Fruit fly (Drosophila melanogaster) whole organism, prepupa: Measurements from ENCODE around the gene CG14655.

Experiments used
- CG10631 ChIP-seq: fragments of 200-800 bp; sonication (Bioruptor generic); optimal IDR thresholded peaks from 2 replicates; lab custom pipeline; 2016; ENCODE audit warnings: missing biosample characterization, missing genetic modification characterization
- CG11294 ChIP-seq: fragments of 200-800 bp; sonication (Bioruptor generic); IDR thresholded peaks from 2 replicates; pipeline ENCODE4 v1.3.6; 2022; ENCODE audit warnings: missing biosample characterization, missing genetic modification characterization
- CG11902 ChIP-seq: fragments of 200-800 bp; sonication (Bioruptor generic); optimal IDR thresholded peaks from 3 replicates; lab custom pipeline; 2016; ENCODE audit warnings: missing biosample characterization, missing genetic modification characterization
- CG15336 ChIP-seq: fragments of 200-800 bp; sonication (Bioruptor generic); IDR thresholded peaks from 2 replicates; pipeline ENCODE4 v1.3.6; 2022; ENCODE audit warnings: missing biosample characterization, missing genetic modification characterization
- CG1621 ChIP-seq: fragments of 200-800 bp; sonication (Bioruptor generic); optimal IDR thresholded peaks from 3 replicates; lab custom pipeline; 2018; ENCODE audit warnings: missing biosample characterization, mild to moderate bottlenecking, missing genetic modification characterization
- CG16779 ChIP-seq: fragments of 200-800 bp; sonication (Bioruptor generic); optimal IDR thresholded peaks from 3 replicates; lab custom pipeline; 2017; ENCODE audit warnings: missing biosample characterization, mild to moderate bottlenecking, missing genetic modification characterization
- CG4318 ChIP-seq: fragments of 200-800 bp; sonication (Bioruptor generic); optimal IDR thresholded peaks from 3 replicates; lab custom pipeline; 2017; ENCODE audit warnings: missing biosample characterization, mild to moderate bottlenecking, missing genetic modification characterization
- CG6163 ChIP-seq: fragments of 200-800 bp; sonication (Bioruptor generic); IDR thresholded peaks from 3 replicates; pipeline ENCODE4 v1.3.6; 2022; ENCODE audit warnings: missing biosample characterization, missing genetic modification characterization
- CG6792 ChIP-seq: fragments of 200-800 bp; sonication (Bioruptor generic); optimal IDR thresholded peaks from 3 replicates; lab custom pipeline; 2016; ENCODE audit warnings: missing biosample characterization, missing genetic modification characterization
- CG6808 ChIP-seq: fragments of 200-800 bp; sonication (Bioruptor generic); optimal IDR thresholded peaks from 3 replicates; lab custom pipeline; 2017; ENCODE audit warnings: missing biosample characterization, missing genetic modification characterization, mild to moderate bottlenecking, moderate library complexity, missing genetic modification reagents
- CG6854 ChIP-seq: fragments of 200-800 bp; sonication (Bioruptor generic); optimal IDR thresholded peaks from 2 replicates; lab custom pipeline; 2017; ENCODE audit warnings: missing biosample characterization, mild to moderate bottlenecking, missing genetic modification characterization
- CG7368 ChIP-seq: fragments of 200-800 bp; sonication (Bioruptor generic); optimal IDR thresholded peaks from 3 replicates; lab custom pipeline; 2016; ENCODE audit warnings: missing biosample characterization, missing genetic modification characterization
- CG8119 ChIP-seq: fragments of 200-800 bp; sonication (Bioruptor generic); IDR thresholded peaks from 3 replicates; pipeline ENCODE4 v1.3.6; 2022; ENCODE audit warnings: missing biosample characterization, missing genetic modification characterization
- CG8319 ChIP-seq: fragments of 200-800 bp; sonication (Bioruptor generic); optimal IDR thresholded peaks from 3 replicates; lab custom pipeline; 2016; ENCODE audit warnings: missing biosample characterization, missing genetic modification characterization
- CG8632 ChIP-seq: fragments of 200-800 bp; sonication (Bioruptor generic); optimal IDR thresholded peaks from 3 replicates; lab custom pipeline; 2016; ENCODE audit warnings: missing biosample characterization, missing genetic modification characterization
- Eip75B ChIP-seq: fragments of 200-800 bp; sonication (Bioruptor generic); optimal IDR thresholded peaks from 3 replicates; lab custom pipeline; 2016; ENCODE audit warnings: missing biosample characterization, missing genetic modification characterization
- Ets21C ChIP-seq: fragments of 200-800 bp; sonication (Bioruptor generic); optimal IDR thresholded peaks from 3 replicates; lab custom pipeline; 2016; ENCODE audit warnings: missing biosample characterization, missing genetic modification characterization
- Gug ChIP-seq: fragments of 200-800 bp; sonication (Bioruptor generic); IDR thresholded peaks from 2 replicates; pipeline ENCODE4 v1.3.6; 2022; ENCODE audit warnings: missing biosample characterization, missing genetic modification characterization
- Hr38 ChIP-seq: sonication (Bioruptor generic); optimal IDR thresholded peaks from 2 replicates; lab custom pipeline; 2016; ENCODE audit warnings: missing biosample characterization, missing genetic modification characterization
- Hr4 ChIP-seq: fragments of 200-800 bp; sonication (Bioruptor generic); optimal IDR thresholded peaks from 3 replicates; lab custom pipeline; 2016; ENCODE audit warnings: missing biosample characterization, missing genetic modification characterization
- Met ChIP-seq: fragments of 200-800 bp; sonication (Bioruptor generic); optimal IDR thresholded peaks from 3 replicates; lab custom pipeline; 2016; ENCODE audit warnings: missing biosample characterization, missing genetic modification characterization
- OdsH ChIP-seq: fragments of 200-800 bp; sonication (Bioruptor generic); optimal IDR thresholded peaks from 3 replicates; lab custom pipeline; 2016; ENCODE audit warnings: missing biosample characterization, missing genetic modification characterization
- Smox ChIP-seq: fragments of 200-800 bp; sonication (Bioruptor generic); optimal IDR thresholded peaks from 3 replicates; lab custom pipeline; 2016; ENCODE audit warnings: missing biosample characterization, missing genetic modification characterization
- Sox14 ChIP-seq: fragments of 200-800 bp; sonication (Bioruptor generic); optimal IDR thresholded peaks from 3 replicates; lab custom pipeline; 2016; ENCODE audit warnings: missing biosample characterization, missing genetic modification characterization
- Sox15 ChIP-seq: fragments of 200-800 bp; sonication (Bioruptor generic); optimal IDR thresholded peaks from 3 replicates; lab custom pipeline; 2016; ENCODE audit warnings: missing biosample characterization, missing genetic modification characterization
- achi ChIP-seq: fragments of 200-800 bp; sonication (Bioruptor generic); optimal IDR thresholded peaks from 3 replicates; lab custom pipeline; 2016; ENCODE audit warnings: missing biosample characterization, missing genetic modification characterization
- acj6 ChIP-seq: fragments of 200-800 bp; sonication (Bioruptor generic); optimal IDR thresholded peaks from 3 replicates; lab custom pipeline; 2016; ENCODE audit warnings: missing biosample characterization, missing genetic modification characterization
- dac ChIP-seq: fragments of 200-800 bp; sonication (Bioruptor generic); optimal IDR thresholded peaks from 2 replicates; lab custom pipeline; 2017; ENCODE audit warnings: missing biosample characterization, mild to moderate bottlenecking, missing genetic modification characterization
- esn ChIP-seq: fragments of 200-800 bp; sonication (Bioruptor generic); optimal IDR thresholded peaks from 2 replicates; lab custom pipeline; 2016; ENCODE audit warnings: missing biosample characterization, mild to moderate bottlenecking, missing genetic modification characterization, moderate library complexity
- fd59A ChIP-seq: fragments of 200-800 bp; sonication (Bioruptor generic); optimal IDR thresholded peaks from 2 replicates; lab custom pipeline; 2017; ENCODE audit warnings: missing biosample characterization, mild to moderate bottlenecking, missing genetic modification characterization, missing genetic modification reagents
- fkh ChIP-seq: fragments of 200-800 bp; sonication (Bioruptor generic); optimal IDR thresholded peaks from 3 replicates; lab custom pipeline; 2017; ENCODE audit warnings: missing biosample characterization, mild to moderate bottlenecking, missing genetic modification characterization, moderate library complexity
- salr ChIP-seq, 2 experiments: fragments of 200-800 bp; sonication (Bioruptor generic); optimal IDR thresholded peaks; 3 replicates each; lab custom pipeline; 2016 to 2018; ENCODE audit warnings: missing biosample characterization in 2 of 2, missing genetic modification characterization in 2 of 2, mild to moderate bottlenecking in 1 of 2
- ss ChIP-seq, 2 experiments: fragments of 200-800 bp; sonication (Bioruptor generic); optimal IDR thresholded peaks; 2 replicates in 1 of 2; 3 replicates in 1 of 2; lab custom pipeline; 2017 to 2018; ENCODE audit warnings: mild to moderate bottlenecking in 2 of 2, missing biosample characterization in 2 of 2, missing genetic modification characterization in 2 of 2, moderate library complexity in 1 of 2

CG14655 gene

DNA sequence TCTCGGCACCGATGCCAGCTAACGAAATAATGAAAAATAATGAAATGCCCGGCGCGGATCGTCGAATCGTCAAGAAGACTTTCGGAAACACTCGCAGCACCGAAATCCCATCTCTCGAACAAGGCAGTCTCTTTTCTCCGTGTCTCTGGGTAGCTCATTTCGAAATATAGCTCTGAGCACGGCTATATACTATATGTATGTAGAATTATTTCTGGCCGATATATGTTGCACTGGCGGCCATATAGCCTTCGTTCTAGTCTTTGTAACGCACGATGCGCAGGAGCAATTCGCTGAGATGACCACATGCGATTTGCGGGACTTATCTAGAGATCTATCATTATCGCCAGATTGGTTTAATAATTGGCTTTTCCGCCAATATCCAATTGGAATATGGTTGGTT is at the start of gene CG14655:
Gene CG14655, minus strand, starts transcription at position 41 of the 400 bp plus-strand sequence.
- TF ChIP-seq achi (GFP tag; lab: Kevin White, UChicago), result no peak
- TF ChIP-seq CG15336 (GFP tag; lab: Robert Waterston, UW), result no peak
- no peak for TF ChIP-seq CG10631 (GFP tag; lab: Kevin White, UChicago)
- no peak for TF ChIP-seq fkh (GFP tag; lab: Kevin White, UChicago)
- TF ChIP-seq ss (GFP tag; optimal IDR thresholded peaks at IDR 0.05; lab: Kevin White, UChicago), result no peak
- no peak for TF ChIP-seq CG4318 (GFP tag; lab: Kevin White, UChicago)
- no peak for TF ChIP-seq fd59A (GFP tag; lab: Kevin White, UChicago)
- no peak for TF ChIP-seq Ets21C (GFP tag; lab: Kevin White, UChicago)
- no peak for TF ChIP-seq CG6792
- TF ChIP-seq CG16779 (tag; lab: Kevin White, UChicago), result no peak
- TF ChIP-seq esn (GFP tag; lab: Kevin White, UChicago), result no peak
- TF ChIP-seq Hr4 (GFP tag; lab: Kevin White, UChicago), result no peak
- no peak for TF ChIP-seq OdsH (GFP tag; lab: Kevin White, UChicago)
- no peak for TF ChIP-seq Eip75B
- TF ChIP-seq CG11294, result no peak
- no peak for TF ChIP-seq dac (GFP tag; lab: Kevin White, UChicago)
- TF ChIP-seq CG8319 (GFP tag; lab: Kevin White, UChicago), result no peak

DNA sequence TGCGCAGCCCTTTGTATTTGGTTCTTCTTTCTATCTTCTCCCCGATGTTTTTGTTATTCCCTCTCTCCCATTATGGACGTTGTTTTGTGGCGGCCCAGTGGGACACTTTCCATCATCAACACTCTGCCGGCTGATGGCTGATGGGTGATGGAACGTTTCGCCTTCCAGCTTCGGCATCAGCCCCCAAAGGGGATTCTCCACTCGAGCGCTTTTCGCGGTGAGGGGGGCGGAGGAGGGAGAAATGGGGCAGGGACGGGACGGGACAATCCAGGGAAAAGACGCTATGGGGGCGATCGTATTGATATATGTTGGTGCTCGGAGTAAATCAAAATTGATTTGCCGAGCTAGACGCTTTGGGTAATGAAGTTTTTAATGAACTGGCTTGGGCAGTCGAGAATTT is 45.1 kb upstream of the CG14655 start:
- TF ChIP-seq CG6808 (GFP tag; lab: Kevin White, UChicago) (no peak), CG6792 (no peak), CG6163 (GFP tag; lab: Robert Waterston, UW) (no peak), CG6854 (no peak), Smox (GFP tag; lab: Kevin White, UChicago) (no peak), CG4318 (GFP tag; lab: Kevin White, UChicago) (no peak), salr (GFP tag; optimal IDR thresholded peaks at IDR 0.05; lab: Kevin White, UChicago) (no peak), CG10631 (GFP tag; lab: Kevin White, UChicago) (no peak), CG1621 (no peak), Sox15 (GFP tag; lab: Kevin White, UChicago) (no peak), esn (GFP tag; lab: Kevin White, UChicago) (no peak), Sox14 (GFP tag; lab: Kevin White, UChicago) (no peak)

DNA sequence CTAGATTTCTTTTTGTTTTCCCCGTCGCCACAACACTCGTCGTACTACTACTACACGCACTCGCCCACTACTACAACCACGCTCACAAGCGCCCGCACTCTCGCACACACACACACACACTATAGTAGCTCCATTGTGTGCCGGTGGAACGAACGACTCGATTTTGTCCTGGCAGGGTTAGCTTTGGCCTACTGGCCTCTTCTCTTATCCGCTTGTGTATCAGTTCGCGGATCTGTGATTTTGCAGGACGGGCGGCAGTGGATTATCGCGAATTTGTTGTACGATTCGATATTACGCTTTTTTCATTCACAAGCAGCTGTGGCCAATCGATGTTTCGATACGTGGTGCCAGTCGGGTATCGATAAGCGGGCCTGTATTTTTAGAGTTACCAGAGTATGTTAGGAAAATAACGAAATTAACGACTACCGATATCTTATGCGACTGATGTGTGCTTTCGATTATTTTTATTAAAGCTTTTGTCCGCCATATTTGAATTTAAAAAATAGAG is 41.0 kb upstream of the CG14655 start, which contains the start of gene CG14657:
Gene CG14657, minus strand, starts transcription at position 335 of the 508 bp plus-strand sequence.
- TF ChIP-seq Met (GFP tag; lab: Kevin White, UChicago), result no peak
- TF ChIP-seq CG16779 (tag; lab: Kevin White, UChicago), result peak; percentile 54
- no peak for TF ChIP-seq CG6792
- peak; percentile 78 for TF ChIP-seq Sox14 (GFP tag; lab: Kevin White, UChicago)
- peak; percentile 39 for TF ChIP-seq CG6854
- TF ChIP-seq CG15336 (GFP tag; lab: Robert Waterston, UW), result peak; percentile 23; the same call in 1 of the 2 replicates
- peak; percentile 76 for TF ChIP-seq CG1621
- TF ChIP-seq Ets21C (GFP tag; lab: Kevin White, UChicago), result no peak
- no peak for TF ChIP-seq CG7368 (GFP tag; lab: Kevin White, UChicago)
- peak in 1 of 2 experiments; percentile 20 for TF ChIP-seq ss (GFP tag; optimal IDR thresholded peaks at IDR 0.05; lab: Kevin White, UChicago)
- TF ChIP-seq CG8119, result no peak
- TF ChIP-seq CG10631 (GFP tag; lab: Kevin White, UChicago), result no peak
- no peak for TF ChIP-seq Hr4 (GFP tag; lab: Kevin White, UChicago)
- TF ChIP-seq CG11902 (GFP tag; lab: Kevin White, UChicago), result no peak
- TF ChIP-seq esn (GFP tag; lab: Kevin White, UChicago), result peak; percentile 19

DNA sequence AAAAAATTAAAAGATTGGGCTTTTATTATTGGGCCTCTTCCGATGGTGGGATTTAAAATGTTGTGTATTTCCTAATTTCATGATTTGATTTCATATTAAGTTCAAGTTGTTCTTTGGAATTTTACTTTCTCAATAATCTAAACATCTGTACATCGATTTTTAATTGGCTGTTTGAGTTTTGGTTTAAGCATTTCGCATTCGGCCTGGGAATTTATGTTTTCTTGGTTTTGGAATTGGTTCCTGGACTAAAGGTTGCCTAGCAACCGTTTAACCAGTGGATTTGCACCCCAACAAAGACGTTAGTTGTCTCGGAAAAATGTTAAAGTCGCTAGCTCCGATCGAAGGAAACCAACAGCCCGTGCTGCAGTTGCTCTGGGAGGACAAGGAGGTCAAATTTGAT is 35.9 kb upstream of the CG14655 start, which contains the start of gene BBS5:
Gene BBS5, plus strand, starts transcription at position 301 of the 400 bp plus-strand sequence.
- TF ChIP-seq Gug (no peak), CG8119 (no peak), acj6 (GFP tag; lab: Kevin White, UChicago) (no peak), CG6163 (GFP tag; lab: Robert Waterston, UW) (no peak), CG8632 (GFP tag; lab: Kevin White, UChicago) (no peak), esn (GFP tag; lab: Kevin White, UChicago) (no peak), CG8319 (GFP tag; lab: Kevin White, UChicago) (no peak), CG7368 (GFP tag; lab: Kevin White, UChicago) (no peak), CG6792 (no peak), Hr38 (GFP tag; lab: Kevin White, UChicago) (no peak)
